Fruit fly (Drosophila melanogaster) whole organism, wandering third instar larva: ENCODE data around the gene CG3407.

Source experiments
- Abd-B ChIP-seq: fragments of >200 bp; optimal IDR thresholded peaks from 2 replicates; lab custom pipeline; 2017; ENCODE audit warnings: missing biosample characterization, missing genetic modification characterization
- Hr83 ChIP-seq: fragments of 200-300 bp; sonication (Bioruptor generic); optimal IDR thresholded peaks from 2 replicates; lab custom pipeline; 2016; ENCODE audit warnings: missing biosample characterization, mild to moderate bottlenecking, missing genetic modification characterization, moderate library complexity; ENCODE audit not compliant: poor library complexity, severe bottlenecking
- Jra ChIP-seq: sonication (Bioruptor generic); optimal IDR thresholded peaks from 2 replicates; lab custom pipeline; 2016; ENCODE audit warnings: missing biosample characterization, missing genetic modification characterization
- Myc ChIP-seq: fragments of >200 bp; optimal IDR thresholded peaks from 2 replicates; lab custom pipeline; 2017
- br ChIP-seq: fragments of 200-800 bp; sonication (Bioruptor generic); optimal IDR thresholded peaks from 2 replicates; lab custom pipeline; 2016; ENCODE audit warnings: missing biosample characterization, missing genetic modification characterization
- dl ChIP-seq, 2 experiments: fragments of 175-275, 200-275 bp in 1 of 2; fragments of 200-275 bp in 1 of 2; sonication (Bioruptor generic); optimal IDR thresholded peaks; lab custom pipeline; 2018; ENCODE audit warnings: mild to moderate bottlenecking in 2 of 2, missing biosample characterization in 2 of 2, missing genetic modification characterization in 2 of 2, moderate library complexity in 2 of 2; ENCODE audit not compliant: partially characterized antibody in 2 of 2, insufficient read depth in 1 of 2
- h ChIP-seq: fragments of 200-800 bp; sonication (Bioruptor generic); optimal IDR thresholded peaks from 3 replicates; lab custom pipeline; 2016; ENCODE audit warnings: missing biosample characterization, mild to moderate bottlenecking, missing genetic modification characterization
- usp ChIP-seq: fragments of >200 bp; optimal IDR thresholded peaks from 2 replicates; lab custom pipeline; 2017; ENCODE audit warnings: missing biosample characterization, missing genetic modification characterization
- woc ChIP-seq: sonication (Bioruptor generic); optimal IDR thresholded peaks from 2 replicates; lab custom pipeline; 2016; ENCODE audit warnings: missing biosample characterization, mild to moderate bottlenecking, missing genetic modification characterization

dm6 chr2L:3765194-3765593 is 48.0 kb downstream of the CG3407 start, which contains the start of gene CG43703:
- TF ChIP-seq Jra (GFP tag; lab: Kevin White, UChicago) (no peak), h (GFP tag; lab: Kevin White, UChicago) (no peak), dl (GFP tag; optimal IDR thresholded peaks at IDR 0.05; lab: Kevin White, UChicago; ENCODE audit: insufficient read depth in 1 of 2, partially characterized antibody in 2 of 2) (no peak), woc (GFP tag; lab: Kevin White, UChicago) (no peak), Myc (lab: Kevin White, UChicago) (no peak), br (GFP tag; lab: Kevin White, UChicago) (no peak), Abd-B (no peak), Hr83 (GFP tag; lab: Kevin White, UChicago) (no peak), usp (no peak)
